Worm (Caenorhabditis elegans): ENCODE results near the gene dhs-15.

- no peak for TF ChIP-seq him-1 (tag; optimal IDR thresholded peaks at IDR 0.05)
- TF ChIP-seq W03F9.2 (tag; optimal IDR thresholded peaks at IDR 0.05): no peak
- no peak for TF ChIP-seq dao-5 (tag; optimal IDR thresholded peaks at IDR 0.05)
Measured at ce11 chrV:2720763-2721162, 48.9 kb downstream of the dhs-15 start, which contains the start of gene srt-27.

All from whole organism, L4/young adult.